Worm (Caenorhabditis elegans) whole organism, early embryonic: ENCODE measurements around the gene cutl-25.

Source experiments
- ama-1 ChIP-seq: fragments of 150-350 bp; optimal IDR thresholded peaks from 2 replicates; lab custom pipeline; 2014
- ets-7 ChIP-seq: sonication (generic microtip); optimal IDR thresholded peaks from 2 replicates; lab custom pipeline; 2016; ENCODE audit warnings: missing genotype, missing genetic modification characterization, missing compliant biosample characterization
- flt-1 ChIP-seq: fragments of 200-800 bp; sonication (Bioruptor generic); IDR thresholded peaks from 2 replicates; pipeline ENCODE4 v1.3.6; 2022; ENCODE audit warnings: missing genetic modification characterization, missing compliant biosample characterization
- hmg-4 ChIP-seq: fragments of 200-800 bp; sonication (Bioruptor generic); optimal IDR thresholded peaks from 2 replicates; lab custom pipeline; 2018; ENCODE audit warnings: mild to moderate bottlenecking, missing genetic modification characterization, missing compliant biosample characterization
- scrt-1 ChIP-seq: fragments of 200-800 bp; sonication (Bioruptor generic); IDR thresholded peaks from 2 replicates; pipeline ENCODE4 v1.3.6; 2022; ENCODE audit warnings: missing genetic modification characterization, missing compliant biosample characterization
- sea-1 ChIP-seq: fragments of 200-800 bp; sonication (Bioruptor generic); conservative IDR thresholded peaks from 2 replicates; pipeline ENCODE4 v1.3.6; 2022; ENCODE audit warnings: missing genetic modification characterization, missing compliant biosample characterization
- tbx-37 ChIP-seq: fragments of 200-800 bp; sonication (Bioruptor generic); conservative IDR thresholded peaks from 2 replicates; pipeline ENCODE4 v1.3.6; 2022; ENCODE audit warnings: missing genetic modification reagents, missing genetic modification characterization, missing compliant biosample characterization

DNA sequence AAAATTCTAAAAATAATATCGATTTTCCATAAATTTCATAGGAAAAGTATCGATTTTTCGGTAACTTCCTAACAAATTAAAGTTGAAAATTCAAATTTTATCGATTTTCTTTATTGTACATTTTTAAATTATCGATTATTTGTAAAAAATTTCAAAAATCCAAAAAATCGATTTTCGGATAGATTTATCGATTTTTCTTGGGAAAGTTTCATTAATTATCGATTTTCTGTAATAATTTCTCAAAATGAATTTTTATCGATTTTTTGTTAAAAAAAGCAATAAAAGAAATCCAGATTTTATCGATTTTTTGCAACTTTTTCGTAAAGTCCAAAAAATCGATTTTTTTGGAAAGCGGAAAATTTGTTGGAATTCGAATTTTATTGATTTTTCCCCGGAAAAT, 53.0 kb downstream of the cutl-25 start:
- TF ChIP-seq ets-7 (tag; lab: Kevin White, UChicago) = no peak
- TF ChIP-seq ama-1 (lab: Kevin White, UChicago) = no peak
- no peak for TF ChIP-seq tbx-37
- no peak for TF ChIP-seq scrt-1 (GFP tag; lab: Robert Waterston, UW)
- TF ChIP-seq sea-1 = no peak
- no peak for TF ChIP-seq flt-1 (GFP tag; lab: Robert Waterston, UW)
- TF ChIP-seq hmg-4 (GFP tag; lab: Kevin White, UChicago) = no peak
